Worm (Caenorhabditis elegans) whole organism, late embryonic: ENCODE data around the gene otpl-7.

Experiments
- ama-1 ChIP-seq: fragments of 150-350 bp; optimal IDR thresholded peaks from 2 replicates; lab custom pipeline; 2014
- ceh-22 ChIP-seq: sonication (generic microtip); optimal IDR thresholded peaks from 2 replicates; lab custom pipeline; 2017; ENCODE audit warnings: missing biosample characterization, missing genetic modification characterization
- ceh-30 ChIP-seq: fragments of 150-350 bp; optimal IDR thresholded peaks from 2 replicates; lab custom pipeline; 2014; ENCODE audit warnings: missing biosample characterization, missing genetic modification characterization
- elt-4 ChIP-seq: sonication (generic microtip); optimal IDR thresholded peaks from 2 replicates; lab custom pipeline; 2016; ENCODE audit warnings: missing genetic modification characterization, missing compliant biosample characterization
- fkh-6 ChIP-seq: sonication (generic microtip); optimal IDR thresholded peaks from 2 replicates; lab custom pipeline; 2016; ENCODE audit warnings: missing genetic modification characterization, missing compliant biosample characterization
- hlh-13 ChIP-seq: fragments of 200-800 bp; sonication (Bioruptor generic); optimal IDR thresholded peaks from 2 replicates; lab custom pipeline; 2018; ENCODE audit warnings: mild to moderate bottlenecking, missing genetic modification characterization, missing compliant biosample characterization
- mec-3 ChIP-seq: sonication (generic microtip); optimal IDR thresholded peaks from 2 replicates; lab custom pipeline; 2016; ENCODE audit warnings: borderline replicate concordance, missing genetic modification characterization, missing compliant biosample characterization
- nfya-1 ChIP-seq: sonication (generic microtip); optimal IDR thresholded peaks from 2 replicates; lab custom pipeline; 2017; ENCODE audit warnings: missing genetic modification characterization, mild to moderate bottlenecking, missing compliant biosample characterization, antibody characterized with exemption, moderate library complexity
- pha-4 ChIP-seq: fragments of 150-350 bp; optimal IDR thresholded peaks from 2 replicates; lab custom pipeline; 2018; ENCODE audit warnings: missing biosample characterization, missing genetic modification reagents, missing genetic modification characterization

DNA sequence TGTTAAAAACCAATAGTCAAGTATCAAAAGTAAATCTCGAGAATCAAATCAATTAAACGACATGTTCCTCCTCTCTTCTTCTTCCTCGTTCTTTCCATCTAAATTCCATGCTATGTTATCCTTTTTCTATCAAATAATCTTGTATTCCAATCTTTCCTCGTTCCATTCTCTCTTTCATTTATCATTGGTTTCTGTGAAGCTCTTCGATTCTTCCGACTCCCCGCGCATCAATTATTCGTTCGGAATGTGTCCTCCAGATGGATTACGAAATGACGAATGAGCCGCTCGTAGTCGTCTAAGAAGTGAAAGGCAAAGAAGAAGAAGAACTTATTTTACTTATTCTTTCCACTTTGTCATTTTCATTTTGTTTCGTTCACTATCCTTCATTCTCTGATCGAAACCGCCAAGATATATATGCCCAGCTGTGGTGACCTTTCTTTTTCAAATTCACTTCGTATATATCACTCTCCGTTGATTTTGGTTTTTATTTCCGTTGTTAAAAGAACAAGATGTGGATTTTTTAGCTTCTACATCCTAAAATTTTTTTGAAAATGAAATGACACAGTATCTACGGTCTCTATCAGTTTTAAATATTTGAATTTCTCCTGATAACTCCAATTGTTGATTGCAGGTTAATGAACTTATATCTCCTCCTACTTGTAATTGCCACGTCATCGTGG is 26.9 kb upstream of the otpl-7 start, which contains the start of gene pxn-1:
- TF ChIP-seq pha-4 (tag; lab: Kevin White, UChicago) (no peak), ama-1 (no peak), fkh-6 (tag; lab: Kevin White, UChicago) (no peak), hlh-13 (GFP tag; lab: Kevin White, UChicago) (no peak), nfya-1 (no peak), ceh-22 (tag; lab: Kevin White, UChicago) (no peak), mec-3 (tag; lab: Kevin White, UChicago) (no peak), elt-4 (tag; lab: Kevin White, UChicago) (no peak), ceh-30 (no peak)
